Worm (Caenorhabditis elegans): ENCODE results near the gene F44E2.7.
"Not testable (repeated sequence)": the region's sequence is repeated elsewhere in the genome, so short reads cannot be mapped to it uniquely, and the experiment has no call there.

DNA sequence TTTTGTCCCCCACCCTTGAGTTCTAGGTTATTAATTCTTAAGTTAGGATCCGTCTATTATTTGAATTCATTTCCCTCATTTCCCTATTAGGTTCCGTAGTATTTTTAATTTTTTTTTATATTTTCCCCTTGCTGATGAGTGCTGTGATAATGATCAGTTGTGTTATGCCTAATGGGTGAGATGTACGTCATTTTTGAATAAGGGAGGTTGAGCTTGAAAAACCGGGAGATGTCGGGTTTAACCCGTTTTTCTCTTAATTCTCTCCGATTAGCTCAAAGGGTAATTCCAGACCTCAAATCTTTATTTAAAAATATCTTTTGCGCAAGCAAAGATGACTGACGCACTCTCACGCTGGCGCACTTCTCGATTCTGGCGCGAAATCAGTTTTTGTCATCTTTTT is 12.5 kb upstream of the F44E2.7 start:
- not testable (repeated sequence) for TF ChIP-seq ceh-82 (tag; optimal IDR thresholded peaks at IDR 0.05); pha-4 (GFP tag; IDR thresholded peaks at IDR 0.05); pha-4 (tag; optimal IDR thresholded peaks at IDR 0.05); spr-3 (GFP tag; optimal IDR thresholded peaks at IDR 0.05); daf-16 (GFP tag; optimal IDR thresholded peaks at IDR 0.05); daf-16 (tag; optimal IDR thresholded peaks at IDR 0.05); hlh-11 (tag; optimal IDR thresholded peaks at IDR 0.05); skn-1 (tag; optimal IDR thresholded peaks at IDR 0.05); dmd-8 (GFP tag; IDR thresholded peaks at IDR 0.05); fkh-10 (GFP tag; optimal IDR thresholded peaks at IDR 0.05); jun-1 (tag; optimal IDR thresholded peaks at IDR 0.05); lin-39 (tag; optimal IDR thresholded peaks at IDR 0.05); sdz-12 (GFP tag; optimal IDR thresholded peaks at IDR 0.05); ceh-28 (tag; optimal IDR thresholded peaks at IDR 0.05)

Data from whole organism, L4 larva.